Fruit fly (Drosophila melanogaster): ENCODE results near the gene AdamTS-B.

The AdamTS-B gene

DNA sequence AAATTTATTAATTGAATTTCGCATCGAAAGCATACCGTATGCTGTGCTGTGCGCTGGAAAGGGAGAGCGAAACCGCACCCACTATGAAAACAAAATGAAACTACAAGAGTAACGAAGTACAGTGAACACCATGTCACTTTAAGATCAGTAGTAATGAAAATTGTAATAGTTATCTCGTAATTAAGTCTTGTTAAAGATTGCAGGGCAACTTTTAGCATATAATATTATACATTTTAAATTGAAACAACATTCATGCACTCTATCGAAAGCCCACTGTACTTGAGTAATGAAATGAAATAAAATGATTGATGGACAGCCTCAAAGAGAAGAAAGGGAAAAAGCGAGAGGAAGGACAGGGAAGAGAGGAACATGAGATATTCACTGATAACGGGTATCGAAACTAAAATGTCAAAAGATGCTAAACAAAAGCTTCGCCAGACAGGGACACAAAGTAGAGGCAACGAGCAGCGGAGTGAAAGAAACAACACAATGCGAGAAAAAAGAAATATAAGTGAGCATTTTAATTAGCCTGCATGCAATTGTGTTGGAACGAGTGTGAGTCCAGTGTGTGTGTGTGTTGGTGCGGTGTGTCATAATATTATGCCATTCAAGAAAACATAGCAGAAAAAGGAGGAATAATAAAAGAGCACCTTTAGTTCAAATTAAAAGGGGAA, 37.0 kb downstream of the AdamTS-B start (continued):
- TF ChIP-seq CG33213 (GFP tag; optimal IDR thresholded peaks at IDR 0.05): no peak
- no peak; the same call in 2 of the 3 replicates for TF ChIP-seq CG2199 (GFP tag; IDR thresholded peaks at IDR 0.05)
- no peak for TF ChIP-seq HLH4C (GFP tag; IDR thresholded peaks at IDR 0.05; ENCODE audit: partially characterized antibody)
- peak; percentile 37; the same call in 1 of the 2 replicates for TF ChIP-seq toy (GFP tag; IDR thresholded peaks at IDR 0.05)
- peak; percentile 26 for TF ChIP-seq sug (tag; optimal IDR thresholded peaks at IDR 0.05)
- peak; percentile 77 for TF ChIP-seq Hmr (GFP tag; optimal IDR thresholded peaks at IDR 0.05)
- peak; percentile 83 for TF ChIP-seq dysf (GFP tag; IDR thresholded peaks at IDR 0.05)
- no peak for TF ChIP-seq CG31224 (GFP tag; IDR thresholded peaks at IDR 0.05)
- TF ChIP-seq bsh (GFP tag; optimal IDR thresholded peaks at IDR 0.05): peak; percentile 64 to 85
- TF ChIP-seq Side (GFP tag; optimal IDR thresholded peaks at IDR 0.05): peak; percentile 31
- TF ChIP-seq E2f2 (GFP tag; IDR thresholded peaks at IDR 0.05): peak; percentile 51; the same call in 1 of the 2 replicates
- peak; percentile 9 for TF ChIP-seq CG30431 (GFP tag; optimal IDR thresholded peaks at IDR 0.05)
- TF ChIP-seq sqz (GFP tag; optimal IDR thresholded peaks at IDR 0.05): no peak
- TF ChIP-seq CG17359 (tag; optimal IDR thresholded peaks at IDR 0.05): peak; percentile 82
- TF ChIP-seq danr (GFP tag; IDR thresholded peaks at IDR 0.05): no peak
- TF ChIP-seq Blimp-1 (GFP tag; optimal IDR thresholded peaks at IDR 0.05): peak; percentile 67
- TF ChIP-seq exex (tag; optimal IDR thresholded peaks at IDR 0.05): peak; percentile 10
- peak; percentile 22 for TF ChIP-seq CG12104 (GFP tag; optimal IDR thresholded peaks at IDR 0.05)
- TF ChIP-seq ham (GFP tag; IDR thresholded peaks at IDR 0.05): no peak
- TF ChIP-seq CG3407 (GFP tag; optimal IDR thresholded peaks at IDR 0.05): peak; percentile 50
- TF ChIP-seq sens (GFP tag): peak; percentile 96
- TF ChIP-seq shn (GFP tag; optimal IDR thresholded peaks at IDR 0.05): no peak
- peak; percentile 71; the same call in 2 of the 3 replicates for TF ChIP-seq Mrtf (GFP tag; IDR thresholded peaks at IDR 0.05)
- TF ChIP-seq Med (GFP tag): peak; percentile 94
- TF ChIP-seq aop (GFP tag; IDR thresholded peaks at IDR 0.05): no peak
- 0 out of 2 replicates have a peak, but pooled peaks have one; percentile 14 for TF ChIP-seq Taf1 (GFP tag; IDR thresholded peaks at IDR 0.05)
- TF ChIP-seq CG42726 (GFP tag; IDR thresholded peaks at IDR 0.05; ENCODE audit: partially characterized antibody): no peak
- no peak for TF ChIP-seq Dip2 (GFP tag; IDR thresholded peaks at IDR 0.05)
- no peak for TF ChIP-seq br (optimal IDR thresholded peaks at IDR 0.05)
- no peak for TF ChIP-seq gcm2 (GFP tag; optimal IDR thresholded peaks at IDR 0.05)
- no peak for TF ChIP-seq Jarid2 (GFP tag; optimal IDR thresholded peaks at IDR 0.05)
- TF ChIP-seq org-1 (GFP tag; optimal IDR thresholded peaks at IDR 0.05): peak; percentile 74
- TF ChIP-seq otp (GFP tag; IDR thresholded peaks at IDR 0.05): peak; percentile 74; the same call in 2 of the 3 replicates
- no peak for TF ChIP-seq CG31388 (GFP tag; optimal IDR thresholded peaks at IDR 0.05)
- TF ChIP-seq CG18262 (tag; optimal IDR thresholded peaks at IDR 0.05): peak; percentile 78
- TF ChIP-seq eve (GFP tag; optimal IDR thresholded peaks at IDR 0.05): no peak
- TF ChIP-seq az2 (GFP tag; optimal IDR thresholded peaks at IDR 0.05): peak; percentile 75
- no peak for TF ChIP-seq CG7963 (GFP tag; IDR thresholded peaks at IDR 0.05; ENCODE audit: partially characterized antibody)
- no peak for TF ChIP-seq Spps (tag; optimal IDR thresholded peaks at IDR 0.05)
- TF ChIP-seq CG3847 (GFP tag; IDR thresholded peaks at IDR 0.05): peak; percentile 72
- peak; percentile 76 for TF ChIP-seq Dip3 (GFP tag; optimal IDR thresholded peaks at IDR 0.05)
- TF ChIP-seq ci (GFP tag; IDR thresholded peaks at IDR 0.05): peak; percentile 90
- no peak for TF ChIP-seq kni (GFP tag; optimal IDR thresholded peaks at IDR 0.05)
- peak; percentile 50 for TF ChIP-seq al (GFP tag; IDR thresholded peaks at IDR 0.05)
- TF ChIP-seq HmgZ (tag; optimal IDR thresholded peaks at IDR 0.05): peak; percentile 65
- TF ChIP-seq dmrt11E (tag; optimal IDR thresholded peaks at IDR 0.05): peak; percentile 73
- TF ChIP-seq CG7745 (tag; optimal IDR thresholded peaks at IDR 0.05): no peak
- peak; percentile 86 for TF ChIP-seq dmrt99B (tag; optimal IDR thresholded peaks at IDR 0.05)
- peak; percentile 44 for TF ChIP-seq CG13775 (GFP tag; optimal IDR thresholded peaks at IDR 0.05)
- TF ChIP-seq CG4707 (GFP tag; optimal IDR thresholded peaks at IDR 0.05): peak; percentile 54
